Worm (Caenorhabditis elegans) whole organism, L2 larva: Measurements from ENCODE around the gene gst-30.

ENCODE experiments used
- alr-1 ChIP-seq: fragments of 150-350 bp; optimal IDR thresholded peaks from 2 replicates; lab custom pipeline; 2014; ENCODE audit warnings: missing biosample characterization, missing genetic modification characterization
- ama-1 ChIP-seq: fragments of 150-350 bp; optimal IDR thresholded peaks from 2 replicates; lab custom pipeline; 2018; ENCODE audit warnings: inconsistent platforms
- nhr-10 ChIP-seq: sonication (generic microtip); optimal IDR thresholded peaks from 2 replicates; lab custom pipeline; 2017; ENCODE audit warnings: missing biosample characterization, missing genetic modification characterization
- nhr-11 ChIP-seq: fragments of 150-350 bp; optimal IDR thresholded peaks from 2 replicates; lab custom pipeline; 2014; ENCODE audit warnings: missing biosample characterization, missing genetic modification characterization
- nhr-12 ChIP-seq: fragments of 150-350 bp; optimal IDR thresholded peaks from 2 replicates; lab custom pipeline; 2014; ENCODE audit warnings: missing biosample characterization, missing genetic modification characterization
- snpc-4 ChIP-seq: fragments of 150-350 bp; optimal IDR thresholded peaks from 2 replicates; lab custom pipeline; 2014; ENCODE audit warnings: missing biosample characterization, missing genetic modification characterization

- TF ChIP-seq nhr-10 (tag; lab: Kevin White, UChicago), result no peak
- peak; percentile 81 for TF ChIP-seq ama-1 (lab: Kevin White, UChicago)
- TF ChIP-seq snpc-4 (tag; lab: Kevin White, UChicago), result no peak
- no peak for TF ChIP-seq nhr-11 (tag; lab: Kevin White, UChicago)
- no peak for TF ChIP-seq nhr-12
- TF ChIP-seq alr-1 (tag; lab: Kevin White, UChicago), result no peak
These were observed 43.7 kb downstream of the gst-30 start, which contains the start of gene gst-9 for ce11 chrII:4891012-4891775.
